Fruit fly (Drosophila melanogaster) whole organism, embryonic: ENCODE measurements around the gene CG14383.

Experiments
- CG12236 ChIP-seq: fragments of 200-800 bp; sonication (Bioruptor generic); optimal IDR thresholded peaks from 2 replicates; lab custom pipeline; 2016; ENCODE audit warnings: missing biosample characterization, missing genetic modification characterization
- CG18599 ChIP-seq: fragments of 200-800 bp; sonication (Bioruptor generic); optimal IDR thresholded peaks from 3 replicates; lab custom pipeline; 2017; ENCODE audit warnings: missing biosample characterization, missing genetic modification characterization, mild to moderate bottlenecking, moderate library complexity, missing genetic modification reagents
- CG2116 ChIP-seq: fragments of 200-800 bp; sonication (Bioruptor generic); optimal IDR thresholded peaks from 3 replicates; lab custom pipeline; 2018; ENCODE audit warnings: missing biosample characterization, mild to moderate bottlenecking, missing genetic modification characterization
- CG3407 ChIP-seq: fragments of 200-800 bp; sonication (Bioruptor generic); optimal IDR thresholded peaks from 2 replicates; lab custom pipeline; 2018; ENCODE audit warnings: missing biosample characterization, mild to moderate bottlenecking, missing genetic modification characterization
- Gug ChIP-seq: fragments of 200-800 bp; sonication (Bioruptor generic); IDR thresholded peaks from 4 replicates; pipeline ENCODE4 v1.3.6; 2022; ENCODE audit warnings: missing biosample characterization, missing genetic modification characterization
- Sox102F ChIP-seq: fragments of 200-800 bp; sonication (Bioruptor generic); optimal IDR thresholded peaks from 2 replicates; lab custom pipeline; 2018; ENCODE audit warnings: missing biosample characterization, mild to moderate bottlenecking, missing genetic modification characterization, moderate library complexity
- YL-1 ChIP-seq: fragments of 200-800 bp; sonication (Bioruptor generic); optimal IDR thresholded peaks from 3 replicates; lab custom pipeline; 2017; ENCODE audit warnings: missing biosample characterization, mild to moderate bottlenecking, missing genetic modification characterization
- ab ChIP-seq: fragments of 200-800 bp; sonication (Bioruptor generic); optimal IDR thresholded peaks from 2 replicates; lab custom pipeline; 2016; ENCODE audit warnings: missing biosample characterization, missing genetic modification characterization
- bigmax ChIP-seq: fragments of 200-800 bp; sonication (Bioruptor generic); optimal IDR thresholded peaks from 2 replicates; lab custom pipeline; 2018; ENCODE audit warnings: missing biosample characterization, mild to moderate bottlenecking, missing genetic modification characterization
- pfk ChIP-seq: fragments of 200-800 bp; sonication (Bioruptor generic); optimal IDR thresholded peaks from 2 replicates; lab custom pipeline; 2018; ENCODE audit warnings: missing biosample characterization, mild to moderate bottlenecking, missing genetic modification characterization, moderate library complexity
- slp2 ChIP-seq: fragments of 200-800 bp; sonication (Bioruptor generic); optimal IDR thresholded peaks from 2 replicates; lab custom pipeline; 2016; ENCODE audit warnings: missing biosample characterization, missing genetic modification characterization
- unc-4 ChIP-seq: fragments of 200-800 bp; sonication (Bioruptor generic); IDR thresholded peaks from 2 replicates; pipeline ENCODE4 v1.3.6; 2022; ENCODE audit warnings: missing biosample characterization, missing genetic modification characterization; ENCODE audit not compliant: partially characterized antibody

- no peak for TF ChIP-seq CG18599
- TF ChIP-seq ab (GFP tag; lab: Kevin White, UChicago) = no peak
- no peak for TF ChIP-seq Gug (GFP tag; lab: Robert Waterston, UW)
- TF ChIP-seq CG3407 (GFP tag; lab: Kevin White, UChicago) = no peak
- TF ChIP-seq unc-4 (GFP tag; lab: Robert Waterston, UW) = no peak
- no peak for TF ChIP-seq CG2116 (GFP tag; lab: Kevin White, UChicago)
- TF ChIP-seq pfk = no peak
- no peak for TF ChIP-seq CG12236 (GFP tag; lab: Kevin White, UChicago)
- TF ChIP-seq bigmax = no peak
- no peak for TF ChIP-seq slp2 (GFP tag; lab: Kevin White, UChicago)
- TF ChIP-seq YL-1 (GFP tag; lab: Kevin White, UChicago) = no peak
- TF ChIP-seq Sox102F = no peak
Observed at dm6 chr3R:12964043-12964442, 24.3 kb downstream of the CG14383 start.
